Worm (Caenorhabditis elegans) whole organism, mixed stage, embryonic: ENCODE measurements around the gene akt-1.

Experiments
- M03D4.4 ChIP-seq: sonication (generic microtip); optimal IDR thresholded peaks from 2 replicates; lab custom pipeline; 2017; ENCODE audit warnings: mild to moderate bottlenecking, missing genetic modification characterization, missing compliant biosample characterization
- bed-3 ChIP-seq: fragments of 200-800 bp; sonication (Bioruptor generic); optimal IDR thresholded peaks from 3 replicates; lab custom pipeline; 2018; ENCODE audit warnings: mild to moderate bottlenecking, missing genetic modification characterization, moderate library complexity, missing compliant biosample characterization
- blmp-1 ChIP-seq: fragments of 150-350 bp; optimal IDR thresholded peaks from 2 replicates; lab custom pipeline; 2014; ENCODE audit warnings: missing biosample characterization, missing genetic modification characterization
- ceh-39 ChIP-seq: fragments of 150-350 bp; optimal IDR thresholded peaks from 2 replicates; lab custom pipeline; 2014; ENCODE audit warnings: missing biosample characterization, missing genetic modification characterization
- ceh-43 ChIP-seq: fragments of 200-800 bp; sonication (Bioruptor generic); optimal IDR thresholded peaks from 2 replicates; lab custom pipeline; 2018; ENCODE audit warnings: mild to moderate bottlenecking, missing genetic modification characterization, moderate library complexity, missing compliant biosample characterization
- ces-1 ChIP-seq: fragments of 150-350 bp; optimal IDR thresholded peaks from 2 replicates; lab custom pipeline; 2014; ENCODE audit warnings: missing biosample characterization, missing genetic modification reagents, missing genetic modification characterization
- cnd-1 ChIP-seq: fragments of 200-800 bp; sonication (Bioruptor generic); optimal IDR thresholded peaks from 2 replicates; lab custom pipeline; 2018; ENCODE audit warnings: mild to moderate bottlenecking, missing genetic modification characterization, missing compliant biosample characterization
- drap-1 ChIP-seq: fragments of 200-800 bp; sonication (Bioruptor generic); optimal IDR thresholded peaks from 3 replicates; lab custom pipeline; 2018; ENCODE audit warnings: mild to moderate bottlenecking, missing genetic modification characterization, missing compliant biosample characterization
- elt-1 ChIP-seq: sonication (generic microtip); optimal IDR thresholded peaks from 2 replicates; lab custom pipeline; 2017; ENCODE audit warnings: missing genetic modification characterization, mild to moderate bottlenecking, missing compliant biosample characterization, antibody characterized with exemption, moderate library complexity, borderline replicate concordance; ENCODE audit not compliant: insufficient read depth
- elt-3 ChIP-seq: fragments of 150-350 bp; optimal IDR thresholded peaks from 2 replicates; lab custom pipeline; 2014; ENCODE audit warnings: missing biosample characterization, missing genetic modification characterization
- flh-1 ChIP-seq: fragments of 200-800 bp; sonication (Bioruptor generic); optimal IDR thresholded peaks from 2 replicates; lab custom pipeline; 2018; ENCODE audit warnings: mild to moderate bottlenecking, missing genetic modification characterization, moderate library complexity, missing compliant biosample characterization
- ham-2 ChIP-seq: fragments of 200-800 bp; sonication (Bioruptor generic); optimal IDR thresholded peaks from 2 replicates; lab custom pipeline; 2018; ENCODE audit warnings: mild to moderate bottlenecking, missing genetic modification characterization, missing compliant biosample characterization
- hlh-1 ChIP-seq: fragments of 150-350 bp; optimal IDR thresholded peaks from 2 replicates; lab custom pipeline; 2014; ENCODE audit warnings: missing biosample characterization, missing genetic modification reagents, missing genetic modification characterization
- lin-13 ChIP-seq: fragments of 150-350 bp; optimal IDR thresholded peaks from 2 replicates; lab custom pipeline; 2014; ENCODE audit warnings: missing biosample characterization, missing genetic modification characterization
- lin-32 ChIP-seq: fragments of 200-800 bp; sonication (Bioruptor generic); optimal IDR thresholded peaks from 2 replicates; lab custom pipeline; 2018; ENCODE audit warnings: mild to moderate bottlenecking, missing genetic modification characterization, missing compliant biosample characterization
- lsy-2 ChIP-seq: fragments of 150-350 bp; optimal IDR thresholded peaks from 2 replicates; lab custom pipeline; 2014; ENCODE audit warnings: missing biosample characterization, missing genetic modification characterization
- mep-1 ChIP-seq: fragments of 150-350 bp; optimal IDR thresholded peaks from 2 replicates; lab custom pipeline; 2017; ENCODE audit warnings: missing biosample characterization, missing genetic modification reagents, missing genetic modification characterization, inconsistent platforms
- mls-2 ChIP-seq: sonication (generic microtip); optimal IDR thresholded peaks from 2 replicates; lab custom pipeline; 2016; ENCODE audit warnings: mild to moderate bottlenecking, missing genetic modification characterization, moderate library complexity, missing compliant biosample characterization
- nhr-12 ChIP-seq: fragments of 150-350 bp; optimal IDR thresholded peaks from 2 replicates; lab custom pipeline; 2014; ENCODE audit warnings: missing biosample characterization, missing genetic modification characterization
- nhr-2 ChIP-seq: fragments of 150-350 bp; optimal IDR thresholded peaks from 2 replicates; lab custom pipeline; 2014; ENCODE audit warnings: missing biosample characterization, missing genetic modification characterization
- nhr-237 ChIP-seq: fragments of 150-350 bp; optimal IDR thresholded peaks from 2 replicates; lab custom pipeline; 2014; ENCODE audit warnings: missing biosample characterization, missing genetic modification characterization
- nhr-76 ChIP-seq: sonication (generic microtip); optimal IDR thresholded peaks from 2 replicates; lab custom pipeline; 2017; ENCODE audit warnings: missing biosample characterization, missing genetic modification characterization
- pha-4 ChIP-seq: fragments of 150-350 bp; optimal IDR thresholded peaks from 2 replicates; lab custom pipeline; 2018; ENCODE audit warnings: missing biosample characterization, missing genetic modification reagents, missing genetic modification characterization
- sem-2 ChIP-seq: fragments of 200-800 bp; sonication (Bioruptor generic); optimal IDR thresholded peaks from 2 replicates; lab custom pipeline; 2018; ENCODE audit warnings: mild to moderate bottlenecking, missing genetic modification characterization, missing compliant biosample characterization
- snpc-4 ChIP-seq: fragments of 150-350 bp; optimal IDR thresholded peaks from 2 replicates; lab custom pipeline; 2014; ENCODE audit warnings: missing biosample characterization, missing genetic modification characterization
- sptf-1 ChIP-seq: sonication (generic microtip); optimal IDR thresholded peaks from 2 replicates; lab custom pipeline; 2017; ENCODE audit warnings: mild to moderate bottlenecking, missing genetic modification characterization, moderate library complexity, missing compliant biosample characterization
- unc-120 ChIP-seq: sonication (generic microtip); optimal IDR thresholded peaks from 2 replicates; lab custom pipeline; 2017; ENCODE audit warnings: missing genetic modification characterization, missing compliant biosample characterization; ENCODE audit not compliant: poor library complexity, severe bottlenecking
- unc-39 ChIP-seq: fragments of 150-350 bp; optimal IDR thresholded peaks from 2 replicates; lab custom pipeline; 2014; ENCODE audit warnings: missing biosample characterization, missing genetic modification characterization
- unc-62 ChIP-seq: fragments of 150-350 bp; optimal IDR thresholded peaks from 2 replicates; lab custom pipeline; 2014; ENCODE audit warnings: missing biosample characterization, missing genetic modification reagents, missing genetic modification characterization
- zip-8 ChIP-seq: fragments of 150-350 bp; optimal IDR thresholded peaks from 2 replicates; lab custom pipeline; 2014; ENCODE audit warnings: missing biosample characterization, missing genetic modification characterization
- ztf-11 ChIP-seq: fragments of 150-350 bp; optimal IDR thresholded peaks from 2 replicates; lab custom pipeline; 2014; ENCODE audit warnings: missing biosample characterization, missing genetic modification characterization

akt-1 gene

ce11 chrV:10260460-10260859, 11.8 kb downstream of the akt-1 start, which contains the start of gene sri-18:
sri-18 (minus strand) TSS chrV:10260560.
- TF ChIP-seq pha-4 (tag; lab: Kevin White, UChicago) (no peak), nhr-12 (tag; lab: Kevin White, UChicago) (no peak), snpc-4 (no peak), bed-3 (GFP tag; lab: Kevin White, UChicago) (no peak), unc-39 (tag; lab: Kevin White, UChicago) (no peak), ham-2 (GFP tag; lab: Kevin White, UChicago) (no peak)

ce11 chrV:10265019-10265418, 16.3 kb downstream of the akt-1 start:
- TF ChIP-seq unc-120 (tag; lab: Kevin White, UChicago) (no peak), ceh-43 (GFP tag; lab: Kevin White, UChicago) (no peak), nhr-237 (tag; lab: Kevin White, UChicago) (no peak), drap-1 (no peak), ces-1 (GFP tag; lab: Kevin White, UChicago) (peak; percentile 52)

- TF ChIP-seq zip-8 (tag; lab: Kevin White, UChicago) (no peak), ces-1 (GFP tag; lab: Kevin White, UChicago) (peak; percentile 67)
Observed at ce11 chrV:10266050-10266449, 17.3 kb downstream of the akt-1 start.

DNA sequence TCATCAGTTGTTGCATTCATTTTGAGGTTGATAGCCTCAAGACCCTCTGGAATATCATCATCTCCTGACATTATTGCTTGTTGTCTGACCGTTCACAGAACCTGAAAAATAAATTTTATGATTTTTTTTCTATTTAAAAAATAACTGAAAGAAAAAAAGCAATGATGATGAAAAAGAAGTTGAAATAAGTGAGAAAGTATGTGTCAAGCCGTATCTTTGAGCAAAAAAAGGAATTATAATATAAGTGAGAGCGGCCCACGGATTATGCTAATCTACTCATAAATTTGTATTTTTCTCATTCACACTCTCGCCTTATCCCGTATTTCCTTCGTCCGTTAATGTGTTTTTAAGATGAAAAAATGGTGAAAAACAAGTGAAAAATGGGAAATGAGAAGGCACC, 21.5 kb downstream of the akt-1 start, which contains the start of gene ric-4:
Gene ric-4, minus strand, starts transcription at position 101 of the 400 bp plus-strand sequence.
- no peak for TF ChIP-seq sem-2 (GFP tag; lab: Kevin White, UChicago)
- peak; percentile 2 for TF ChIP-seq ces-1 (GFP tag; lab: Kevin White, UChicago)
- no peak for TF ChIP-seq sptf-1 (tag; lab: Kevin White, UChicago)
- TF ChIP-seq, all 35 proteins: peak for 1

ce11 chrV:10273837-10274236, 25.1 kb downstream of the akt-1 start:
- TF ChIP-seq drap-1 (no peak), nhr-237 (tag; lab: Kevin White, UChicago) (no peak), mep-1 (tag; lab: Kevin White, UChicago) (peak; percentile 51), unc-62 (GFP tag; lab: Kevin White, UChicago) (no peak), ham-2 (GFP tag; lab: Kevin White, UChicago) (no peak), nhr-2 (tag; lab: Kevin White, UChicago) (no peak), pha-4 (tag; lab: Kevin White, UChicago) (no peak), elt-1 (tag; lab: Kevin White, UChicago) (no peak), lsy-2 (tag; lab: Kevin White, UChicago) (no peak), ztf-11 (no peak), snpc-4 (no peak), ces-1 (GFP tag; lab: Kevin White, UChicago) (peak; percentile 61)

- TF ChIP-seq bed-3 (GFP tag; lab: Kevin White, UChicago) (no peak), sem-2 (GFP tag; lab: Kevin White, UChicago) (no peak), lin-13 (tag; lab: Kevin White, UChicago) (no peak), nhr-76 (no peak), hlh-1 (tag; lab: Kevin White, UChicago) (no peak), flh-1 (GFP tag; lab: Kevin White, UChicago) (no peak), mep-1 (tag; lab: Kevin White, UChicago) (no peak), drap-1 (no peak), ces-1 (GFP tag; lab: Kevin White, UChicago) (no peak), blmp-1 (tag; lab: Kevin White, UChicago) (no peak), unc-120 (tag; lab: Kevin White, UChicago) (no peak)
- TF ChIP-seq, all 35 proteins: peak for 0
Observed at ce11 chrV:10275619-10276018, 26.9 kb downstream of the akt-1 start, which contains the start of gene Y22F5A.11. Y22F5A.11 (minus strand) TSS chrV:10275646.

DNA sequence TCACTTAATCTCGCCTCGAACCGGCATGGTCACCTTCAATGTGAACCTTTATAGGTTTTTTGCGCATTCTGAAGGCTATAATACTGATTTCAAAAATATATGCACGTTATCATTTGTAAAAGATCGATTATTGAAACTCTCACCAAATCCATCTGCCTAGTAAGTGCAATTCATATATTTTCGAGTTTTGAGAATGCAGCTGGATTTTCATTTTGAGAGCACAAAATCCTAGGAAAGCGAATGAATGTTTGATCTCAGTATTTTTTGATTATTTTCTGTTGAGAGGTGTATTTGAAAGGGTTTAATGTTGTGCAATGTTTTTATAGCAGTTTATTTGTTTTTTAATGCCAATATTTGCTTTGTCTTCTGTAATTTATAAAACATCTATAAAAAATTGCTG, 27.3 kb downstream of the akt-1 start:
- TF ChIP-seq unc-120 (tag; lab: Kevin White, UChicago), result no peak
- no peak for TF ChIP-seq mep-1 (tag; lab: Kevin White, UChicago)
- TF ChIP-seq snpc-4, result no peak
- no peak for TF ChIP-seq lin-32 (GFP tag; lab: Kevin White, UChicago)
- no peak for TF ChIP-seq ceh-39 (tag; lab: Kevin White, UChicago)
- TF ChIP-seq drap-1, result no peak
- TF ChIP-seq ham-2 (GFP tag; lab: Kevin White, UChicago), result no peak
- TF ChIP-seq elt-3 (tag; lab: Kevin White, UChicago), result no peak
- no peak for TF ChIP-seq cnd-1 (tag; lab: Kevin White, UChicago)
- no peak for TF ChIP-seq mls-2 (tag; lab: Kevin White, UChicago)
- TF ChIP-seq blmp-1 (tag; lab: Kevin White, UChicago), result no peak
- no peak for TF ChIP-seq elt-1 (tag; lab: Kevin White, UChicago)
- no peak for TF ChIP-seq sptf-1 (tag; lab: Kevin White, UChicago)
- no peak for TF ChIP-seq M03D4.4 (tag; lab: Kevin White, UChicago)
- no peak for TF ChIP-seq zip-8 (tag; lab: Kevin White, UChicago)
- TF ChIP-seq bed-3 (GFP tag; lab: Kevin White, UChicago), result no peak
